Worm (Caenorhabditis elegans): Measurements from ENCODE around the gene mtm-9.

DNA sequence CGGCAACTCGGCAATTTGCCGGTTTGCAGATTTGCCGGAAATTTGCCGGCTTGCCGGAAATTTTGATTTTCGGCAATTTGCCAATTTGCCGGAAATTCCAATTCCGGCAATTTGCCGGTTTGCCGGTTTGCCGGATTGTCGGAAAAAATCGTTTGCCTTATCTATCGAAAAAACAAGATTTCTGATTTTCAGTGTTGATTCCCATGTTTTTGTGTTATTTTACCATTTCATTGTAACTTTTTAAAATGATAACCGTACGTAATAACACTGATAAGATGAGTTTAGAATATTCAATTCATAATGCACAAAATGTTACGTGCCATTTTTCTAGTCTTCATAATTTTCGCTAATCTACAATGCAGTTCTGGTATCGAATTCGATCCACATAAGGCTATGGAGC is 17.5 kb downstream of the mtm-9 start, which contains the start of gene oac-55:
- TF ChIP-seq lin-39 (tag; optimal IDR thresholded peaks at IDR 0.05) = no peak
- TF ChIP-seq fkh-8 (tag; optimal IDR thresholded peaks at IDR 0.05) = no peak
- TF ChIP-seq nhr-76 (tag; optimal IDR thresholded peaks at IDR 0.05) = no peak
- no peak for TF ChIP-seq nhr-77 (tag; optimal IDR thresholded peaks at IDR 0.05)
- TF ChIP-seq nhr-28 (tag; optimal IDR thresholded peaks at IDR 0.05) = no peak
- no peak for TF ChIP-seq ama-1 (optimal IDR thresholded peaks at IDR 0.05)
- TF ChIP-seq zag-1 (tag; optimal IDR thresholded peaks at IDR 0.05) = no peak
- TF ChIP-seq sup-37 (GFP tag; optimal IDR thresholded peaks at IDR 0.05) = no peak
- no peak for TF ChIP-seq lsy-2 (tag; optimal IDR thresholded peaks at IDR 0.05)
